Fruit fly (Drosophila melanogaster): ENCODE measurements around the gene mei-38.

dm6 chrX:1454837-1455236 lies 22.0 kb upstream of the mei-38 start:
- TF ChIP-seq CG14711 (tag; optimal IDR thresholded peaks at IDR 0.05), result no peak
- TF ChIP-seq CG11617 (GFP tag; optimal IDR thresholded peaks at IDR 0.05), result no peak
- TF ChIP-seq CG33017 (tag; optimal IDR thresholded peaks at IDR 0.05), result no peak
- TF ChIP-seq kay (GFP tag; ENCODE audit: borderline replicate concordance), result no peak
- no peak for TF ChIP-seq CG7101 (tag; optimal IDR thresholded peaks at IDR 0.05)
- TF ChIP-seq bab1 (GFP tag; optimal IDR thresholded peaks at IDR 0.05), result no peak
- no peak for TF ChIP-seq Crg-1 (GFP tag; optimal IDR thresholded peaks at IDR 0.05)
- no peak for TF ChIP-seq Clk (GFP tag; optimal IDR thresholded peaks at IDR 0.05)
- no peak for TF ChIP-seq Hr96 (GFP tag; optimal IDR thresholded peaks at IDR 0.05)
- no peak for TF ChIP-seq pad (GFP tag; optimal IDR thresholded peaks at IDR 0.05)

All from whole organism, adult.